Worm (Caenorhabditis elegans): Measurements from ENCODE around the gene ugt-21.

The ugt-21 gene

DNA sequence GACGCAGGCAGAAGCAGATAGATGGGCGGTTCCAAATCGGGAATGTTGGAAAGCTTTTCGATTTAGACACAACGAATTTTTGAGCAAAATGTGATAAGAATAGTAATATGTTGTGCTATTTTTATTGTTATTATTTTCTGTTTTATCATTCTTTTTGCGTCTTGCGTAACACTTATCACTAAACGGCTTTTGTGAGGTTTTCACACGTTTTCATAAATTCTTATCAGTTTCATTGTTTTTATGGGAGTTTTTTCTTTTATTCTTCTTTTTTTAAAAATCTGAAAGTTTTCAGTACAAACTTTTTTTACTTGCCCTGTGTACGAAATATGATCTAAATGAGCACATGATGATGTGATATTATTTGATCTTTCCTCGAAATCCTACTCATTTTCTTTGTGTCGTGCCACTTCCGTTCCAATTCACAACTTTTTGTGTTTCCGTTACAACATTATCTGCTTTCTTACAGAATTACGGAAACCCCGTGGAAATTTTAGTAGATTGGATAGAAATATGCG lies 40.3 kb downstream of the ugt-21 start, which contains the start of gene fbl-1 (continued):
- TF ChIP-seq saeg-2 (GFP tag; IDR thresholded peaks at IDR 0.05) (no peak), ceh-62 (tag; optimal IDR thresholded peaks at IDR 0.05) (no peak), dmd-8 (GFP tag; IDR thresholded peaks at IDR 0.05) (no peak), rbr-2 (tag; optimal IDR thresholded peaks at IDR 0.05) (no peak), nhr-77 (tag; optimal IDR thresholded peaks at IDR 0.05) (no peak), zip-2 (tag; optimal IDR thresholded peaks at IDR 0.05) (no peak), aly-2 (tag; optimal IDR thresholded peaks at IDR 0.05) (no peak), ztf-7 (tag; optimal IDR thresholded peaks at IDR 0.05) (no peak), ctbp-1 (GFP tag; IDR thresholded peaks at IDR 0.05) (no peak), F49E8.2 (tag; optimal IDR thresholded peaks at IDR 0.05; ENCODE audit: borderline replicate concordance) (no peak)

DNA sequence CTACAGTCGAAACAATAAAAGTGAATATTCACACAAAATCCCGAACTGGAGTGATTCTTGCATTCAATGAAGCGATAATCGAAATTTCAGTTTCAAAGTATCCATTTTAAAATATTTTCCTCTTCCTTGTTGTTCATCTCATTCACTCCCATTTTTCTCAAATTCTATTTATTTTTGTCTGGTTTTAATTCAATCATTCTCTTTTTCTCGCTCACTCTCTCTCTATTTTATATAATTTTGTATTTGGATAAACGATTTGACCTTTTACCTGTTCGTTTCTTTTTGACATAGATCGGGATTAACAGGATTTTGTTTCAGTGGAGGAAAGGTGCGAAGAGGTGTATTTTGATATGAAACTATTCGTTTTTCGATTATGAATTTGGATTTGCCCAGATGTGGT lies 45.9 kb downstream of the ugt-21 start, which contains the start of gene T05A1.5:
T05A1.5 (plus strand) TSS at position 301 of the 400 bp plus-strand sequence.
- TF ChIP-seq cey-2 (tag; optimal IDR thresholded peaks at IDR 0.05; ENCODE audit: borderline replicate concordance, insufficient read depth) (no peak), spr-3 (GFP tag; optimal IDR thresholded peaks at IDR 0.05) (no peak)
